Worm (Caenorhabditis elegans) whole organism, L4 larva: ENCODE measurements around the gene glb-11.
A peak's percentile ranks its signal among the peaks of the same experiment; 100 is the strongest.

Source experiments
- ceh-44 ChIP-seq: fragments of 200-800 bp; sonication (Bioruptor generic); IDR thresholded peaks from 2 replicates; pipeline ENCODE4 v1.3.6; 2022; ENCODE audit warnings: missing genetic modification reagents, missing genetic modification characterization, missing compliant biosample characterization
- egl-43 ChIP-seq: fragments of 200-800 bp; sonication (Bioruptor generic); IDR thresholded peaks from 2 replicates; pipeline ENCODE4 v1.3.6; 2022; ENCODE audit warnings: missing genetic modification reagents, missing genetic modification characterization, missing compliant biosample characterization
- madf-9 ChIP-seq: fragments of 200-800 bp; sonication (Bioruptor generic); conservative IDR thresholded peaks from 2 replicates; pipeline ENCODE4 v1.3.6; 2022; ENCODE audit warnings: missing genetic modification reagents, missing genetic modification characterization, missing compliant biosample characterization

ce11 chrIII:4018095-4018498 is 26.1 kb upstream of the glb-11 start:
- TF ChIP-seq egl-43 (GFP tag; lab: Robert Waterston, UW) (peak; percentile 80), madf-9 (no peak), ceh-44 (GFP tag; lab: Robert Waterston, UW) (no peak)
